Worm (Caenorhabditis elegans) whole organism, L1 larva: ENCODE measurements around the gene F48G7.8.

Source experiments
- C16A3.4 ChIP-seq: fragments of 150-350 bp; optimal IDR thresholded peaks from 2 replicates; lab custom pipeline; 2014; ENCODE audit warnings: missing biosample characterization, missing genetic modification characterization
- C34B4.2 ChIP-seq: sonication (generic microtip); optimal IDR thresholded peaks from 2 replicates; lab custom pipeline; 2017; ENCODE audit warnings: mild to moderate bottlenecking, missing genetic modification characterization, missing compliant biosample characterization
- alr-1 ChIP-seq: fragments of 200-800 bp; sonication (Bioruptor generic); optimal IDR thresholded peaks from 2 replicates; lab custom pipeline; 2018; ENCODE audit warnings: borderline replicate concordance, mild to moderate bottlenecking, missing genetic modification characterization, missing compliant biosample characterization
- blmp-1 ChIP-seq: fragments of 150-350 bp; optimal IDR thresholded peaks from 2 replicates; lab custom pipeline; 2014; ENCODE audit warnings: missing biosample characterization, missing genetic modification characterization
- ceh-88 ChIP-seq: fragments of 200-800 bp; sonication (Bioruptor generic); IDR thresholded peaks from 2 replicates; pipeline ENCODE4 v1.3.6; 2022; ENCODE audit warnings: missing genetic modification characterization, missing compliant biosample characterization
- ces-1 ChIP-seq: fragments of 150-350 bp; optimal IDR thresholded peaks from 2 replicates; lab custom pipeline; 2014; ENCODE audit warnings: missing biosample characterization, missing genetic modification reagents, missing genetic modification characterization
- dpl-1 ChIP-seq, 3 experiments: fragments of 150-350 bp in 2 of 3; sonication (generic microtip) in 1 of 3; optimal IDR thresholded peaks; 2 replicates each; lab custom pipeline; 2014 to 2017; ENCODE audit warnings: missing biosample characterization in 3 of 3, missing genetic modification characterization in 3 of 3, missing genetic modification reagents in 3 of 3
- dsc-1 ChIP-seq: sonication (generic microtip); optimal IDR thresholded peaks from 2 replicates; lab custom pipeline; 2016; ENCODE audit warnings: mild to moderate bottlenecking, missing genetic modification characterization, missing compliant biosample characterization
- efl-1 ChIP-seq, 4 experiments: fragments of 150-350 bp; optimal IDR thresholded peaks in 3 of 4; peaks in 1 of 4; 1 replicate in 1 of 4; 2 replicates in 3 of 4; lab custom pipeline; 2014; ENCODE audit warnings: missing biosample characterization in 2 of 4, missing genetic modification characterization in 2 of 4, missing genetic modification reagents in 2 of 4
- elt-2 ChIP-seq: sonication (generic microtip); optimal IDR thresholded peaks from 2 replicates; lab custom pipeline; 2016; ENCODE audit warnings: missing genetic modification characterization, mild to moderate bottlenecking, inconsistent platforms, missing compliant biosample characterization, missing genetic modification reagents
- elt-3 ChIP-seq, 6 experiments: fragments of 150-350 bp in 1 of 6; sonication (generic microtip); optimal IDR thresholded peaks; 2 replicates each; lab custom pipeline; 2017 to 2018; ENCODE audit warnings: missing biosample characterization in 6 of 6, missing genetic modification characterization in 6 of 6, inconsistent platforms in 1 of 6
- ets-5 ChIP-seq: fragments of 200-800 bp; sonication (Bioruptor generic); IDR thresholded peaks from 2 replicates; pipeline ENCODE4 v1.3.6; 2022; ENCODE audit warnings: missing genetic modification characterization, missing compliant biosample characterization
- fkh-10 ChIP-seq: sonication (generic microtip); optimal IDR thresholded peaks from 2 replicates; lab custom pipeline; 2017; ENCODE audit warnings: missing biosample characterization, missing genetic modification reagents, missing genetic modification characterization
- fkh-4 ChIP-seq: sonication (generic microtip); optimal IDR thresholded peaks from 2 replicates; lab custom pipeline; 2016; ENCODE audit warnings: missing compliant biosample characterization, missing genetic modification characterization, borderline replicate concordance
- hlh-4 ChIP-seq: sonication (generic microtip); optimal IDR thresholded peaks from 2 replicates; lab custom pipeline; 2016; ENCODE audit warnings: mild to moderate bottlenecking, missing genetic modification characterization, missing compliant biosample characterization
- hpl-2 ChIP-seq: fragments of 150-350 bp; optimal IDR thresholded peaks from 2 replicates; lab custom pipeline; 2014; ENCODE audit warnings: missing biosample characterization, missing genetic modification reagents, missing genetic modification characterization
- jun-1 ChIP-seq: fragments of 150-350 bp; optimal IDR thresholded peaks from 2 replicates; lab custom pipeline; 2014; ENCODE audit warnings: missing biosample characterization, missing genetic modification reagents, missing genetic modification characterization
- lin-14 ChIP-seq: fragments of 200-800 bp; sonication (Bioruptor generic); optimal IDR thresholded peaks from 2 replicates; lab custom pipeline; 2018; ENCODE audit warnings: mild to moderate bottlenecking, missing genetic modification characterization, moderate library complexity, missing compliant biosample characterization
- lin-15B ChIP-seq: fragments of 150-350 bp; sonication (generic microtip); optimal IDR thresholded peaks from 3 replicates; lab custom pipeline; 2014; ENCODE audit warnings: missing biosample characterization, missing genetic modification characterization
- lin-35 ChIP-seq, 2 experiments: fragments of 150-350 bp; optimal IDR thresholded peaks; 2 replicates each; lab custom pipeline; 2014; ENCODE audit warnings: missing biosample characterization in 2 of 2, missing genetic modification characterization in 2 of 2, missing genetic modification reagents in 2 of 2
- lsy-2 ChIP-seq, 2 experiments: fragments of 150-350 bp; optimal IDR thresholded peaks; 2 replicates each; lab custom pipeline; 2014; ENCODE audit warnings: missing biosample characterization in 2 of 2, missing genetic modification characterization in 2 of 2
- mab-9 ChIP-seq: fragments of 200-800 bp; sonication (Bioruptor generic); IDR thresholded peaks from 2 replicates; pipeline ENCODE4 v1.3.6; 2022; ENCODE audit warnings: missing genetic modification reagents, missing genetic modification characterization, missing compliant biosample characterization
- mdl-1 ChIP-seq, 2 experiments: fragments of 150-350 bp; optimal IDR thresholded peaks; 2 replicates each; lab custom pipeline; 2014 to 2017; ENCODE audit warnings: missing biosample characterization in 2 of 2, missing genetic modification characterization in 2 of 2, inconsistent platforms in 1 of 2
- nhr-11 ChIP-seq: fragments of 150-350 bp; optimal IDR thresholded peaks from 2 replicates; lab custom pipeline; 2014; ENCODE audit warnings: missing biosample characterization, missing genetic modification characterization
- nhr-12 ChIP-seq: sonication (generic microtip); optimal IDR thresholded peaks from 2 replicates; lab custom pipeline; 2017; ENCODE audit warnings: missing biosample characterization, missing genetic modification characterization
- nhr-20 ChIP-seq: sonication (generic microtip); optimal IDR thresholded peaks from 2 replicates; lab custom pipeline; 2016; ENCODE audit warnings: mild to moderate bottlenecking, missing genetic modification characterization, missing compliant biosample characterization
- nhr-237 ChIP-seq: fragments of 150-350 bp; optimal IDR thresholded peaks from 2 replicates; lab custom pipeline; 2014; ENCODE audit warnings: missing biosample characterization, missing genetic modification characterization
- nhr-71 ChIP-seq: sonication (generic microtip); optimal IDR thresholded peaks from 2 replicates; lab custom pipeline; 2016; ENCODE audit warnings: mild to moderate bottlenecking, missing genetic modification characterization, moderate library complexity, missing compliant biosample characterization
- nhr-84 ChIP-seq: sonication (generic microtip); optimal IDR thresholded peaks from 2 replicates; lab custom pipeline; 2017; ENCODE audit warnings: missing biosample characterization, missing genetic modification characterization
- nhr-85 ChIP-seq: sonication (generic microtip); peaks from one replicate; lab custom pipeline; 2016; ENCODE audit warnings: missing genetic modification characterization, inconsistent platforms, missing compliant biosample characterization
- nhr-90 ChIP-seq: sonication (generic microtip); optimal IDR thresholded peaks from 2 replicates; lab custom pipeline; 2016; ENCODE audit warnings: mild to moderate bottlenecking, missing genetic modification characterization, missing compliant biosample characterization; ENCODE audit not compliant: poor library complexity
- pag-3 ChIP-seq: sonication (generic microtip); optimal IDR thresholded peaks from 2 replicates; lab custom pipeline; 2017; ENCODE audit warnings: missing genetic modification characterization, mild to moderate bottlenecking, missing compliant biosample characterization, antibody characterized with exemption, borderline replicate concordance; ENCODE audit not compliant: insufficient read depth
- snpc-4 ChIP-seq: fragments of 150-350 bp; optimal IDR thresholded peaks from 2 replicates; lab custom pipeline; 2014; ENCODE audit warnings: missing biosample characterization, missing genetic modification characterization
- snu-23 ChIP-seq: sonication (generic microtip); optimal IDR thresholded peaks from 2 replicates; lab custom pipeline; 2016; ENCODE audit warnings: missing genetic modification characterization, missing compliant biosample characterization
- tbx-2 ChIP-seq: sonication (generic microtip); optimal IDR thresholded peaks from 2 replicates; lab custom pipeline; 2016; ENCODE audit warnings: missing genetic modification characterization, missing compliant biosample characterization
- tlp-1 ChIP-seq: fragments of 150-350 bp; optimal IDR thresholded peaks from 2 replicates; lab custom pipeline; 2014; ENCODE audit warnings: missing biosample characterization, missing genetic modification characterization
- unc-130 ChIP-seq: fragments of 150-350 bp; optimal IDR thresholded peaks from 2 replicates; lab custom pipeline; 2017; ENCODE audit warnings: missing biosample characterization, missing genetic modification characterization, inconsistent platforms
- unc-62 ChIP-seq: fragments of 150-350 bp; optimal IDR thresholded peaks from 2 replicates; lab custom pipeline; 2014; ENCODE audit warnings: missing biosample characterization, missing genetic modification reagents, missing genetic modification characterization
- ztf-11 ChIP-seq, 2 experiments: sonication (generic microtip); optimal IDR thresholded peaks; 2 replicates each; lab custom pipeline; 2016 to 2017; ENCODE audit warnings: missing genetic modification characterization in 2 of 2, missing biosample characterization in 1 of 2, missing compliant biosample characterization in 1 of 2

Gene F48G7.8

ce11 chrV:635630-636029 lies 8.1 kb upstream of the F48G7.8 start:
- TF ChIP-seq ets-5 (GFP tag; lab: Robert Waterston, UW) = no peak
- TF ChIP-seq snpc-4 (tag; lab: Kevin White, UChicago) = peak; percentile 66
- TF ChIP-seq lsy-2 (tag; optimal IDR thresholded peaks at IDR 0.05; lab: Kevin White, UChicago) = peak in 1 of 2 experiments; percentile 10
- peak; percentile 44 for TF ChIP-seq snu-23
- TF ChIP-seq nhr-71 (tag; lab: Kevin White, UChicago) = peak; percentile 27
- peak; percentile 0 for TF ChIP-seq nhr-90 (tag; lab: Kevin White, UChicago)
- TF ChIP-seq blmp-1 (tag; lab: Kevin White, UChicago) = peak; percentile 35
- peak; percentile 27 for TF ChIP-seq C16A3.4
- peak; percentile 33 for TF ChIP-seq nhr-20 (tag; lab: Kevin White, UChicago)
- peak in 1 of 6 experiments; percentile 8 for TF ChIP-seq elt-3 (tag; optimal IDR thresholded peaks at IDR 0.05; lab: Kevin White, UChicago)
- peak; percentile 80 for TF ChIP-seq nhr-85 (tag; lab: Kevin White, UChicago)
- TF ChIP-seq lin-35 (GFP tag; optimal IDR thresholded peaks at IDR 0.05; lab: Kevin White, UChicago) = peak in 1 of 2 experiments; percentile 67
- TF ChIP-seq unc-130 (tag; lab: Kevin White, UChicago) = peak; percentile 20
- no peak for TF ChIP-seq mab-9
- no peak for TF ChIP-seq lin-15B (tag; lab: Kevin White, UChicago)
- no peak for TF ChIP-seq dpl-1 (GFP tag; optimal IDR thresholded peaks at IDR 0.05; lab: Kevin White, UChicago)
- no peak for TF ChIP-seq unc-62 (GFP tag; lab: Kevin White, UChicago)
- peak; percentile 29 for TF ChIP-seq elt-2 (tag; lab: Kevin White, UChicago)
- TF ChIP-seq lin-14 = peak; percentile 95
- TF ChIP-seq nhr-237 (tag; lab: Kevin White, UChicago) = no peak
- peak in 1 of 2 experiments; percentile 47 for TF ChIP-seq mdl-1 (tag; optimal IDR thresholded peaks at IDR 0.05; lab: Kevin White, UChicago)
- TF ChIP-seq, all 84 proteins: peak for 15

ce11 chrV:634855-635254 lies 7.4 kb upstream of the F48G7.8 start, which contains the start of gene F48G7.10:
F48G7.10 (minus strand) TSS chrV:634955.
- TF ChIP-seq nhr-11 (tag; lab: Kevin White, UChicago) (no peak), tbx-2 (tag; lab: Kevin White, UChicago) (no peak), nhr-85 (tag; lab: Kevin White, UChicago) (peak; percentile 58), hlh-4 (no peak), ceh-88 (GFP tag; lab: Robert Waterston, UW) (no peak), mdl-1 (tag; optimal IDR thresholded peaks at IDR 0.05; lab: Kevin White, UChicago) (no peak), nhr-84 (no peak), ztf-11 (tag; optimal IDR thresholded peaks at IDR 0.05; lab: Kevin White, UChicago) (no peak), elt-3 (tag; optimal IDR thresholded peaks at IDR 0.05; lab: Kevin White, UChicago) (no peak)

- TF ChIP-seq snpc-4 (tag; lab: Kevin White, UChicago) (no peak), snu-23 (peak; percentile 30), nhr-20 (tag; lab: Kevin White, UChicago) (peak; percentile 29), fkh-4 (tag; lab: Kevin White, UChicago) (no peak), ces-1 (GFP tag; lab: Kevin White, UChicago) (no peak), tlp-1 (no peak), lin-35 (GFP tag; optimal IDR thresholded peaks at IDR 0.05; lab: Kevin White, UChicago) (peak in 1 of 2 experiments; percentile 32), efl-1 (optimal IDR thresholded peaks at IDR 0.05; lab: Kevin White, UChicago) (peak; percentile 11 to 22), efl-1 (GFP tag; optimal IDR thresholded peaks at IDR 0.05 in 1 of 2; lab: Kevin White, UChicago) (peak in 1 of 2 experiments; percentile 62)
These were observed 4.3 kb upstream of the F48G7.8 start for ce11 chrV:631832-632231.

DNA sequence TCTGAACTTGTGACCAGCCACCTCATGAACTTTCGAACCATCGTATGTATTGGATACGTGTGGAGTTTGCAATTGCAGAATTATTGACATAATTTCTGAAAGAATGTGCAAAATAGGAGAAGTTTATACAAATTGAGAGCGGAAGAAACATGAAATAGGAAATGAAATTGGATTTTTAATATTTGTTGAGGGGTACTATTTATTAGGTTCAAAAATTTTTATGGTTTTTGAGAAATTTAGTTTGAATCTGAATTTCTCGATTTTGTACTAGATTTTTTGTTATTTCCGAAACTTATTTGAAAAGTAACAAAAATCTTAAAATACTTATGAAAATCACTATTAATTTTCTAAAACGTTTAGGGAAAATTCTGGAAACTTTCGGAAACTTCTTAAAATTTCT lies 1.0 kb upstream of the F48G7.8 start, which contains the start of gene F48G7.9:
F48G7.9 (minus strand) TSS at position 101 of the 400 bp plus-strand sequence.
- no peak for TF ChIP-seq fkh-10 (GFP tag; lab: Kevin White, UChicago)
- TF ChIP-seq jun-1 = no peak
- no peak for TF ChIP-seq nhr-12 (tag; lab: Kevin White, UChicago)
- no peak for TF ChIP-seq C34B4.2 (tag; lab: Kevin White, UChicago)
- TF ChIP-seq dsc-1 (tag; lab: Kevin White, UChicago) = no peak
- TF ChIP-seq hpl-2 (GFP tag; lab: Kevin White, UChicago) = no peak
- TF ChIP-seq pag-3 (tag; lab: Kevin White, UChicago) = no peak
- TF ChIP-seq nhr-71 (tag; lab: Kevin White, UChicago) = no peak
- TF ChIP-seq alr-1 (tag; lab: Kevin White, UChicago) = no peak
- no peak for TF ChIP-seq nhr-11 (tag; lab: Kevin White, UChicago)
